Worm (Caenorhabditis elegans) whole organism, L2 larva: ENCODE data around the gene umps-1.

Source experiments
- C34F6.9 ChIP-seq: fragments of 150-350 bp; optimal IDR thresholded peaks from 2 replicates; lab custom pipeline; 2014; ENCODE audit warnings: missing biosample characterization, missing genetic modification characterization
- F13H6.1 ChIP-seq: sonication (generic microtip); optimal IDR thresholded peaks from 2 replicates; lab custom pipeline; 2016; ENCODE audit warnings: missing genetic modification characterization, missing compliant biosample characterization
- R02D3.7 ChIP-seq: fragments of 150-350 bp; optimal IDR thresholded peaks from 2 replicates; lab custom pipeline; 2014; ENCODE audit warnings: missing biosample characterization, missing genetic modification characterization
- Y55F3AM.14 ChIP-seq: fragments of 200-800 bp; sonication (Bioruptor generic); optimal IDR thresholded peaks from 2 replicates; lab custom pipeline; 2018; ENCODE audit warnings: mild to moderate bottlenecking, missing genetic modification characterization, missing compliant biosample characterization
- ZK546.5 ChIP-seq: sonication (generic microtip); optimal IDR thresholded peaks from 2 replicates; lab custom pipeline; 2017; ENCODE audit warnings: missing biosample characterization, missing genetic modification characterization
- alr-1 ChIP-seq: fragments of 150-350 bp; optimal IDR thresholded peaks from 2 replicates; lab custom pipeline; 2014; ENCODE audit warnings: missing biosample characterization, missing genetic modification characterization
- aly-2 ChIP-seq: fragments of 150-350 bp; optimal IDR thresholded peaks from 2 replicates; lab custom pipeline; 2014; ENCODE audit warnings: missing biosample characterization, missing genetic modification characterization
- ama-1 ChIP-seq: fragments of 150-350 bp; optimal IDR thresholded peaks from 2 replicates; lab custom pipeline; 2018; ENCODE audit warnings: inconsistent platforms
- blmp-1 ChIP-seq: sonication (generic microtip); optimal IDR thresholded peaks from 2 replicates; lab custom pipeline; 2017; ENCODE audit warnings: missing genetic modification characterization, mild to moderate bottlenecking, missing compliant biosample characterization, antibody characterized with exemption, moderate library complexity; ENCODE audit not compliant: insufficient read depth
- ceh-16 ChIP-seq: fragments of 150-350 bp; optimal IDR thresholded peaks from 2 replicates; lab custom pipeline; 2014; ENCODE audit warnings: missing biosample characterization, missing genetic modification characterization
- ceh-82 ChIP-seq: fragments of 150-350 bp; optimal IDR thresholded peaks from 2 replicates; lab custom pipeline; 2014; ENCODE audit warnings: missing biosample characterization, missing genetic modification characterization
- crh-2 ChIP-seq: sonication (generic microtip); optimal IDR thresholded peaks from 2 replicates; lab custom pipeline; 2017; ENCODE audit warnings: missing biosample characterization, missing genetic modification characterization
- dmd-4 ChIP-seq: sonication (generic microtip); optimal IDR thresholded peaks from 2 replicates; lab custom pipeline; 2017; ENCODE audit warnings: missing biosample characterization, missing genetic modification characterization
- egl-27 ChIP-seq: sonication (generic microtip); optimal IDR thresholded peaks from 3 replicates; lab custom pipeline; 2017; ENCODE audit warnings: missing biosample characterization, missing genetic modification reagents, missing genetic modification characterization
- elt-1 ChIP-seq: fragments of 150-350 bp; optimal IDR thresholded peaks from 2 replicates; lab custom pipeline; 2014; ENCODE audit warnings: missing biosample characterization, missing genetic modification characterization
- elt-3 ChIP-seq: sonication (generic microtip); optimal IDR thresholded peaks from 2 replicates; lab custom pipeline; 2017; ENCODE audit warnings: missing biosample characterization, missing genetic modification characterization
- fos-1 ChIP-seq: fragments of 150-350 bp; optimal IDR thresholded peaks from 2 replicates; lab custom pipeline; 2014; ENCODE audit warnings: missing biosample characterization, missing genetic modification characterization
- gmeb-1 ChIP-seq: fragments of 150-350 bp; optimal IDR thresholded peaks from 2 replicates; lab custom pipeline; 2014; ENCODE audit warnings: missing biosample characterization, missing genetic modification characterization
- lin-11 ChIP-seq: fragments of 150-350 bp; sonication (generic microtip); optimal IDR thresholded peaks from 2 replicates; lab custom pipeline; 2014; ENCODE audit warnings: missing biosample characterization, missing genetic modification characterization, inconsistent platforms, mixed read lengths
- lin-13 ChIP-seq: fragments of 150-350 bp; optimal IDR thresholded peaks from 2 replicates; lab custom pipeline; 2014; ENCODE audit warnings: missing biosample characterization, missing genetic modification reagents, missing genetic modification characterization
- lin-39 ChIP-seq: fragments of 150-350 bp; optimal IDR thresholded peaks from 2 replicates; lab custom pipeline; 2014; ENCODE audit warnings: missing biosample characterization, missing genetic modification reagents, missing genetic modification characterization
- lsy-2 ChIP-seq, 2 experiments: fragments of 150-350 bp in 1 of 2; sonication (generic microtip) in 1 of 2; optimal IDR thresholded peaks; 2 replicates each; lab custom pipeline; 2014 to 2017; ENCODE audit warnings: missing biosample characterization in 2 of 2, missing genetic modification characterization in 2 of 2
- mab-5 ChIP-seq: fragments of 150-350 bp; optimal IDR thresholded peaks from 2 replicates; lab custom pipeline; 2014; ENCODE audit warnings: missing biosample characterization, missing genetic modification characterization
- mbf-1 ChIP-seq: sonication (generic microtip); optimal IDR thresholded peaks from 2 replicates; lab custom pipeline; 2017; ENCODE audit warnings: missing biosample characterization, missing genetic modification characterization
- mdl-1 ChIP-seq, 2 experiments: fragments of 150-350 bp in 1 of 2; sonication (generic microtip) in 1 of 2; optimal IDR thresholded peaks; 2 replicates each; lab custom pipeline; 2017; ENCODE audit warnings: missing biosample characterization in 2 of 2, missing genetic modification characterization in 2 of 2
- nhr-10 ChIP-seq: sonication (generic microtip); optimal IDR thresholded peaks from 2 replicates; lab custom pipeline; 2017; ENCODE audit warnings: missing biosample characterization, missing genetic modification characterization
- nhr-11 ChIP-seq: fragments of 150-350 bp; optimal IDR thresholded peaks from 2 replicates; lab custom pipeline; 2014; ENCODE audit warnings: missing biosample characterization, missing genetic modification characterization
- nhr-12 ChIP-seq: fragments of 150-350 bp; optimal IDR thresholded peaks from 2 replicates; lab custom pipeline; 2014; ENCODE audit warnings: missing biosample characterization, missing genetic modification characterization
- nhr-129 ChIP-seq: fragments of 150-350 bp; optimal IDR thresholded peaks from 2 replicates; lab custom pipeline; 2014; ENCODE audit warnings: missing biosample characterization, missing genetic modification characterization
- nhr-21 ChIP-seq: fragments of 150-350 bp; optimal IDR thresholded peaks from 2 replicates; lab custom pipeline; 2014; ENCODE audit warnings: missing biosample characterization, missing genetic modification characterization
- nhr-23 ChIP-seq: fragments of 150-350 bp; optimal IDR thresholded peaks from 2 replicates; lab custom pipeline; 2014; ENCODE audit warnings: missing biosample characterization, missing genetic modification reagents, missing genetic modification characterization
- nhr-237 ChIP-seq: fragments of 150-350 bp; optimal IDR thresholded peaks from 2 replicates; lab custom pipeline; 2014; ENCODE audit warnings: missing biosample characterization, missing genetic modification characterization
- nhr-25 ChIP-seq: fragments of 150-350 bp; sonication (generic microtip); optimal IDR thresholded peaks from 3 replicates; lab custom pipeline; 2014; ENCODE audit warnings: missing biosample characterization, missing genetic modification characterization
- nhr-6 ChIP-seq: fragments of 150-350 bp; optimal IDR thresholded peaks from 2 replicates; lab custom pipeline; 2014; ENCODE audit warnings: missing biosample characterization, missing genetic modification characterization
- nhr-77 ChIP-seq: fragments of 150-350 bp; optimal IDR thresholded peaks from 2 replicates; lab custom pipeline; 2014; ENCODE audit warnings: missing biosample characterization, missing genetic modification characterization
- peb-1 ChIP-seq: fragments of 150-350 bp; optimal IDR thresholded peaks from 2 replicates; lab custom pipeline; 2014; ENCODE audit warnings: missing biosample characterization, missing genetic modification characterization
- sem-4 ChIP-seq: fragments of 150-350 bp; optimal IDR thresholded peaks from 2 replicates; lab custom pipeline; 2014; ENCODE audit warnings: missing biosample characterization, missing genetic modification reagents, missing genetic modification characterization
- skn-1 ChIP-seq: sonication (generic microtip); optimal IDR thresholded peaks from 2 replicates; lab custom pipeline; 2017; ENCODE audit warnings: missing biosample characterization, missing genetic modification characterization
- sma-3 ChIP-seq: sonication (generic microtip); optimal IDR thresholded peaks from 2 replicates; lab custom pipeline; 2016; ENCODE audit warnings: missing genetic modification reagents, missing genetic modification characterization, missing compliant biosample characterization
- sma-9 ChIP-seq, 2 experiments: fragments of 150-350 bp in 1 of 2; sonication (generic microtip) in 1 of 2; optimal IDR thresholded peaks; 2 replicates each; lab custom pipeline; 2014 to 2016; ENCODE audit warnings: missing genetic modification characterization in 2 of 2, mild to moderate bottlenecking in 1 of 2, missing biosample characterization in 1 of 2, missing compliant biosample characterization in 1 of 2, missing genetic modification reagents in 1 of 2, moderate library complexity in 1 of 2
- snpc-4 ChIP-seq: fragments of 150-350 bp; optimal IDR thresholded peaks from 2 replicates; lab custom pipeline; 2014; ENCODE audit warnings: missing biosample characterization, missing genetic modification characterization
- unc-39 ChIP-seq: fragments of 150-350 bp; optimal IDR thresholded peaks from 2 replicates; lab custom pipeline; 2014; ENCODE audit warnings: missing biosample characterization, missing genetic modification characterization
- unc-55 ChIP-seq: fragments of 150-350 bp; sonication (generic microtip); optimal IDR thresholded peaks from 3 replicates; lab custom pipeline; 2014; ENCODE audit warnings: missing biosample characterization, missing genetic modification reagents, missing genetic modification characterization
- unc-62 ChIP-seq: fragments of 150-350 bp; optimal IDR thresholded peaks from 2 replicates; lab custom pipeline; 2014; ENCODE audit warnings: missing biosample characterization, missing genetic modification reagents, missing genetic modification characterization
- zag-1 ChIP-seq: fragments of 150-350 bp; optimal IDR thresholded peaks from 2 replicates; lab custom pipeline; 2014; ENCODE audit warnings: missing biosample characterization, missing genetic modification characterization
- ztf-1 ChIP-seq: fragments of 200-800 bp; sonication (Bioruptor generic); conservative IDR thresholded peaks from 2 replicates; pipeline ENCODE4 v1.3.6; 2022; ENCODE audit warnings: missing genetic modification characterization, missing compliant biosample characterization
- ztf-11 ChIP-seq: sonication (generic microtip); optimal IDR thresholded peaks from 2 replicates; lab custom pipeline; 2017; ENCODE audit warnings: missing biosample characterization, missing genetic modification characterization
- ztf-4 ChIP-seq: fragments of 150-350 bp; optimal IDR thresholded peaks from 2 replicates; lab custom pipeline; 2014; ENCODE audit warnings: missing biosample characterization, missing genetic modification characterization

The umps-1 gene

DNA sequence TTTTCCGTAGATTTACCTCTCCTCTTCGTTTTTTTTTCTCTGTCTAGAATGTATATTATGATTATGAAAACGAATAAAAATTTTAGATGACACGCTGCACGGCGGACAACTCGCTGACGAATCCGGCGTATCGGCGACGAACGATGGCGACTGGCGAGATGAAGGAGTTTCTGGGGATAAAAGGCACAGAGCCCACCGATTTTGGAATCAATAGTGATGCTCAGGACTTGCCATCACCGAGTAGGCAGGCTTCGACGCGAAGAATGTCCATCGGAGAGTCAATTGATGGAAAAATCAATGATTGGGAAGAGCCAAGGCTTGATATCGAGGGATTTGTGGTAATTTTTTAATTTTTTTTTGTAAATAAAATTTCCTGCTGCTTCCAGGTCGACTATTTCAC is 22.4 kb downstream of the umps-1 start, which contains the start of gene ced-9:
Gene ced-9 (plus strand): TSS at position 87 of the 400 bp plus-strand sequence.
- TF ChIP-seq elt-1 (tag; lab: Kevin White, UChicago): no peak

DNA sequence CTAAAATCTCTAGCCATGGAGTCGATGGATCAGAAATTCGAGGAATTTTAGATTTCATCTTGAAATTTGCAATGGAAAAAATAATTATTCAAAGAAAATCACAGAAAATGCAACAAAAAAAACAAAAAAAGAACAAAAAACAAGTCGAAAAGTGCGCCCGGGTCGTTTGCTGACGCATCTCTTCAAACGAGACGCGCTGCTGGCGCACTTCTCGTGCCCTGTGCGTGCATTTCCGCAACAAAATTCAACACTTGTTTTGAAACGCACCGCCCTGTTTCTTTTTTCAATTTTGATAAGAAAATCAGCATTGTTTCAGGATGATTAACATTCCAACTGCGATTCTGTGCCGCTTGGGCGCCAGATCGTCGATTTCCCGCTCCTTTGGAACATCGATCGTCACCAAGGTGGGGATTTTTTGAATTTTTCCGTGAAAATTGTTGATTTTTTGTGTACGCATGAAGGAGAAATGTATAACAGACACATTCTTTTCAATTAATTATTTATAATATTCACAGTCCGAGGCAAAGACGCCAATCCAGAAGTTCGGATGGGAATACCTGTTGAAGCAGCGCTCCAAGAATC is 23.4 kb downstream of the umps-1 start, which contains the start of the genes jmjd-4 and mev-1:
Gene jmjd-4 (minus strand): TSS at position 58 of the 582 bp plus-strand sequence.
Gene mev-1 (plus strand): TSS at position 317 of the 582 bp plus-strand sequence.
- TF ChIP-seq egl-27 (tag; lab: Kevin White, UChicago) (peak; percentile 77), peb-1 (tag; lab: Kevin White, UChicago) (no peak), ztf-1 (no peak), alr-1 (tag; lab: Kevin White, UChicago) (no peak), mbf-1 (no peak), aly-2 (tag; lab: Kevin White, UChicago) (peak; percentile 33), mdl-1 (tag; optimal IDR thresholded peaks at IDR 0.05; lab: Kevin White, UChicago) (peak in 1 of 2 experiments; percentile 46), mab-5 (tag; lab: Kevin White, UChicago) (peak; percentile 63), nhr-25 (tag; lab: Kevin White, UChicago) (peak; percentile 80), ceh-16 (tag; lab: Kevin White, UChicago) (peak; percentile 19), ZK546.5 (tag; lab: Kevin White, UChicago) (peak; percentile 36), zag-1 (tag; lab: Kevin White, UChicago) (peak; percentile 39), lin-11 (tag; lab: Kevin White, UChicago) (peak; percentile 85), nhr-129 (tag; lab: Kevin White, UChicago) (peak; percentile 77), nhr-21 (tag; lab: Kevin White, UChicago) (peak; percentile 77), lsy-2 (tag; optimal IDR thresholded peaks at IDR 0.05; lab: Kevin White, UChicago) (peak; percentile 89 to 94), crh-2 (tag; lab: Kevin White, UChicago) (peak; percentile 87), ztf-11 (tag; lab: Kevin White, UChicago) (no peak), nhr-10 (peak; percentile 52), nhr-77 (tag; lab: Kevin White, UChicago) (peak; percentile 32), gmeb-1 (peak; percentile 90), lin-39 (tag; lab: Kevin White, UChicago) (no peak), nhr-23 (tag; lab: Kevin White, UChicago) (no peak), nhr-237 (no peak), ceh-82 (tag; lab: Kevin White, UChicago) (no peak), sma-3 (GFP tag; lab: Kevin White, UChicago) (peak; percentile 82), nhr-6 (peak; percentile 24), F13H6.1 (tag; lab: Kevin White, UChicago) (peak; percentile 84), unc-55 (GFP tag; lab: Kevin White, UChicago) (peak; percentile 87), nhr-12 (tag; lab: Kevin White, UChicago) (no peak), elt-1 (tag; lab: Kevin White, UChicago) (no peak), R02D3.7 (tag; lab: Kevin White, UChicago) (peak; percentile 49), ztf-4 (tag; lab: Kevin White, UChicago) (peak; percentile 44), skn-1 (tag; lab: Kevin White, UChicago) (no peak), sem-4 (tag; lab: Kevin White, UChicago) (peak; percentile 19), lin-13 (GFP tag; lab: Kevin White, UChicago) (peak; percentile 78), unc-62 (GFP tag; lab: Kevin White, UChicago) (no peak), Y55F3AM.14 (peak; percentile 11), C34F6.9 (tag; lab: Kevin White, UChicago) (peak; percentile 95), blmp-1 (tag; lab: Kevin White, UChicago) (peak; percentile 31), ama-1 (lab: Kevin White, UChicago) (no peak), unc-39 (no peak), fos-1 (tag; lab: Kevin White, UChicago) (peak; percentile 91), elt-3 (tag; lab: Kevin White, UChicago) (no peak), dmd-4 (tag; lab: Kevin White, UChicago) (no peak), snpc-4 (tag; lab: Kevin White, UChicago) (peak; percentile 63), nhr-11 (tag; lab: Kevin White, UChicago) (no peak), sma-9 (GFP tag; optimal IDR thresholded peaks at IDR 0.05; lab: Kevin White, UChicago) (peak; percentile 79), sma-9 (tag; optimal IDR thresholded peaks at IDR 0.05; lab: Kevin White, UChicago) (no peak)
- TF ChIP-seq, all 48 proteins: peak for 30
